Fruit fly (Drosophila melanogaster) S2 (cell line): ENCODE data around the gene CG17344.

Experiments used
- CG8478 ChIP-seq: fragments of >200 bp; optimal IDR thresholded peaks from 2 replicates; lab custom pipeline; 2018
- CTCF ChIP-seq, 2 experiments: fragments of >200 bp; optimal IDR thresholded peaks; 2 replicates each; lab custom pipeline; 2018

CG17344 gene

dm6 chr2L:19101744-19102143, at the start of gene CG17344, which contains the start of gene CG43731:
Gene CG17344 (plus strand): TSS chr2L:19102044.
Gene CG43731 (plus strand): TSS chr2L:19102044.
- TF ChIP-seq CG8478 (lab: Kevin White, UChicago) (no peak), CTCF (optimal IDR thresholded peaks at IDR 0.05; lab: Kevin White, UChicago) (no peak)

DNA sequence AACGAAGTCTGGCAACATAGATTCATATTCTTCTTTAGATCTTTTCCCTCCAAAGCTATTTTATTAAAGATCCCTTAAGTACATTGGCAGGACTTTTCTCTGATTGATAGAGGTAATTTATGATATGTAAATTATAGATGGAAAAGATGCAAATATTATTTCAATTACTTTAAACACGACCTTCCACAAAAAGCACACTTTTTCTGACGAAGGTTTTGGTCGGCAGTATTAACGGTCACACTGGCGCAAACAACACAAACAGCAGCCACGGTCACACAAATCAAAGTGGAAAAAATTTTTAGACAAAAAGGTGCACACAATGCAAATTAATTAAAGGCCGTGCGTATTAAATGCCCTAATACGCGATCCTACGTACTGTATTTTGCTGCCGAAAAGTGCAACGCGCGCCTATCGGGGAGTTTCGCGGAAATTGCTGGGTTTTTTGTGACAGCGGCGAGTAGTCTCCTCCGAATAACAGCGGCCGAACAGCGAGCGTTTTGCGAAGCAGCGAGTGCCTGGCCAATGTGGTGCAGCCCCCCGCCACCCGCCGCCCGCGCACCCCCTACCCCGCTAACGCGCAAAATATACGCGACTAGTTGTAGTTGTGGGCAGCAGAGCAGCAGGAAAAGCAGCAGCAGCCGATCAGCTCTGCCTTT, 47.9 kb upstream of the CG17344 start, which contains the start of gene CG10492:
TSS of gene CG10492 (plus strand) at position 219 of the 656 bp plus-strand sequence.
- TF ChIP-seq CG8478 (lab: Kevin White, UChicago): no peak
- no peak for TF ChIP-seq CTCF (optimal IDR thresholded peaks at IDR 0.05; lab: Kevin White, UChicago)

dm6 chr2L:19054516-19054887, 47.3 kb upstream of the CG17344 start:
- TF ChIP-seq CG8478 (lab: Kevin White, UChicago) (no peak), CTCF (optimal IDR thresholded peaks at IDR 0.05; lab: Kevin White, UChicago) (no peak)

DNA sequence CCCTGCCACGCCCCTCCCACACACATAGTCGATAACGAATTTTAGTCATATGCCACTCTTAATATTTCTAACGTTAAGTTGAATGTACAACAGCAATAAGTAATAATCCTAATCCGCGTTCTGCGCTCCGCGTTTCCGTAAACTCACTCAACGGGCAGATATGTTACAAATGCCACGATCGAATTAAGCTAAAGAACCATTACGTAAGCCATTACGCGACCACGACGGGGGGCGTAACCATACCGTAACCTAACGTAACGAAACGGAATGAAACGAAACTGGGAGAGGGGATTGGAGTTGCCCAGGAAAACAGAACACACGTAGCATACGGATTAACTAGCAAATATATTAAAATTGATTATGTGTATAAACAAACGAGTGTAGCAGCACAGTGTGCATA, 44.0 kb upstream of the CG17344 start:
- TF ChIP-seq CTCF (optimal IDR thresholded peaks at IDR 0.05; lab: Kevin White, UChicago): no peak
- TF ChIP-seq CG8478 (lab: Kevin White, UChicago): no peak

DNA sequence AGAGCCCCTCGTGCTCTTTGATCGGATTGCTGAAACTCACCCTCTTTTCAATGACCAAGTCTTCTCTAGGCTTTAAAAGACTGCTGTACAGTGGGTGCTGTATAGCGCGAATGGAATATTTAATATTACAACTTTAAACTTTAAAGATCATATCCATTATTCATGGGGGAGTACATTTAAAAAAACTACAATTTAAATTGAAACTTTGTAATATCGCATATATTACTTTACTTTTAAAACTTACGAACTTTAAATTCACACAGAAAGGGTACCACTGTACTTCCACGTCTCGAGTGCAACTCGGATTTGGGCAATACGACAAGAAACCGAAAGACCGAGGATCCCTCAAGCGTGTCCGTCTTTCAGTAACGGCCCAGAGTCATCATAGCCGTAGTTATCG, 42.9 kb upstream of the CG17344 start, which contains the start of gene Phlpp:
TSS of gene Phlpp (plus strand) at position 214 of the 400 bp plus-strand sequence.
- TF ChIP-seq CTCF (optimal IDR thresholded peaks at IDR 0.05; lab: Kevin White, UChicago): no peak
- no peak for TF ChIP-seq CG8478 (lab: Kevin White, UChicago)

DNA sequence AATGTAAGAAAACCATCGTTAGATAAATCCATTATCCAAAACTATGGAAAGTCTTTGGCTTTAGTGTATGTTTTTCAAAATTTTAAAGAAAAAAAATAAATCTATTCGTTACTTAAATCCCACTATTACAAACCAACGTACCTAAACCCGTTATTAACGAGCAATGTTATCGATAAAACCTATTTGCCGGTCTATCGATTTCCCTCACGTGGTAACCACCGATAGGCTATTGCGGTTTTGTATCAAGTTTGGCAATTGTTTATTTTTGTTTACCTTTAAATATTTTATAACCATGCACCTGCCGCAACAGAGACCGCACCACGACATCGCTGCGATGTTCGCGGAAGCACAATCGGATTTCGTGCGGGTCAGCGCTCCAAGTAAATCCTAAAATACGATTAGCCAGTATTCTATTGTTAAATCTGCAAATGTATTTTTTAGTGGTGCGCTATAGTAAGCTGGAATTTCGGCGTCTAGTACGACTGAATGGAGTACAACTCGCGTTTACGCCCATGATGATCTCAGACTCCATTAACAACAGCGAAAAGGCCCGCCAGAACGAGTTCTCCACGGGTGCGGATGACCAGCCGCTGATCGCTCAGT, 38.7 kb upstream of the CG17344 start, which contains the start of gene Dus4:
TSS of gene Dus4 (plus strand) at position 206 of the 603 bp plus-strand sequence.
- TF ChIP-seq CTCF (optimal IDR thresholded peaks at IDR 0.05; lab: Kevin White, UChicago): no peak
- TF ChIP-seq CG8478 (lab: Kevin White, UChicago): no peak

- TF ChIP-seq CG8478 (lab: Kevin White, UChicago) (no peak), CTCF (optimal IDR thresholded peaks at IDR 0.05; lab: Kevin White, UChicago) (no peak)
These were observed 37.1 kb upstream of the CG17344 start, which contains the start of gene CG17343 for dm6 chr2L:19064706-19065105. Gene CG17343 (plus strand): TSS chr2L:19064929.

dm6 chr2L:19068393-19068792, 33.5 kb upstream of the CG17344 start:
- no peak for TF ChIP-seq CTCF (optimal IDR thresholded peaks at IDR 0.05; lab: Kevin White, UChicago)
- no peak for TF ChIP-seq CG8478 (lab: Kevin White, UChicago)

- TF ChIP-seq CG8478 (lab: Kevin White, UChicago) (no peak), CTCF (optimal IDR thresholded peaks at IDR 0.05; lab: Kevin White, UChicago) (no peak)
These were observed 32.2 kb upstream of the CG17344 start, which contains the start of gene CG10702 for dm6 chr2L:19069548-19070145. Gene CG10702 (minus strand): TSS chr2L:19069851.

dm6 chr2L:19071713-19072112, 30.1 kb upstream of the CG17344 start:
- TF ChIP-seq CG8478 (lab: Kevin White, UChicago) (no peak), CTCF (optimal IDR thresholded peaks at IDR 0.05; lab: Kevin White, UChicago) (no peak)

- TF ChIP-seq CTCF (optimal IDR thresholded peaks at IDR 0.05; lab: Kevin White, UChicago) (no peak), CG8478 (lab: Kevin White, UChicago) (no peak)
These were observed 27.6 kb upstream of the CG17344 start, which contains the start of gene CG17572 for dm6 chr2L:19074099-19074828. Gene CG17572 (minus strand): TSS chr2L:19074149.

- no peak for TF ChIP-seq CG8478 (lab: Kevin White, UChicago)
- no peak for TF ChIP-seq CTCF (optimal IDR thresholded peaks at IDR 0.05; lab: Kevin White, UChicago)
These were observed 22.9 kb upstream of the CG17344 start, which contains the start of gene CG10700 for dm6 chr2L:19078928-19079327. Gene CG10700 (minus strand): TSS chr2L:19079028.

- TF ChIP-seq CTCF (optimal IDR thresholded peaks at IDR 0.05; lab: Kevin White, UChicago) (no peak), CG8478 (lab: Kevin White, UChicago) (no peak)
These were observed 22.1 kb upstream of the CG17344 start for dm6 chr2L:19079742-19080141.

DNA sequence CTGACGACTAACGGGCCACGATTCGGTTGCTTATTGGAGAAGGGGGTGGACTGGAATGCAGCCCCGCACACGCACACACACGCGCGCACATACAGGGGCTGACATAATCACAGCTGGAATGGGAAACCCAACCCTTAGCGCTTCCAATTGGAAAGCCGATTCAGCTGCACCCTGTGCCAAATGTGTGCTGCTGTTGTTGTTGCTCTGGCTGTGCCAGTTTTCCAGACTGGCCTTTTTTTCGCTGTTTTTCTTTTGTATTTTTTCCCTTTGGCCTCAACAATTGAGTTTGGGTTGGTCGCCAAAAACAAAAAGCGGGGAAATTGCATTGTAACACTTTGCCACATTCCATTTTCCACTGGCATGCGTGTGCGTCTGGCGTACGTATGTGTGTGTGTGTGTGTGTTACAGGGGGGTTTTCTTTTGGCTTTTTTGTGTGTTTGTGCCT, 18.5 kb upstream of the CG17344 start:
- TF ChIP-seq CG8478 (lab: Kevin White, UChicago) (no peak), CTCF (optimal IDR thresholded peaks at IDR 0.05; lab: Kevin White, UChicago) (no peak)
